Worm (Caenorhabditis elegans) whole organism, young adult: ENCODE measurements around the gene eas-1.

Experiments
- B0261.1 ChIP-seq: sonication (generic microtip); optimal IDR thresholded peaks from 2 replicates; lab custom pipeline; 2016; ENCODE audit warnings: mild to moderate bottlenecking, missing genetic modification characterization, moderate library complexity, missing compliant biosample characterization
- C06A6.2 ChIP-seq: fragments of 200-800 bp; sonication (Bioruptor generic); conservative IDR thresholded peaks from 2 replicates; pipeline ENCODE4 v1.3.6; 2022; ENCODE audit warnings: missing genetic modification characterization, missing compliant biosample characterization
- F10E7.11 ChIP-seq: sonication (generic microtip); optimal IDR thresholded peaks from 2 replicates; lab custom pipeline; 2017; ENCODE audit warnings: mild to moderate bottlenecking, missing genetic modification characterization, moderate library complexity, missing compliant biosample characterization
- F33H1.4 ChIP-seq: fragments of 200-800 bp; sonication (Bioruptor generic); IDR thresholded peaks from 2 replicates; pipeline ENCODE4 v1.3.6; 2022; ENCODE audit warnings: missing genetic modification reagents, missing genetic modification characterization, missing compliant biosample characterization
- F39B2.1 ChIP-seq: fragments of 200-800 bp; sonication (Bioruptor generic); IDR thresholded peaks from 2 replicates; pipeline ENCODE4 v1.3.6; 2022; ENCODE audit warnings: missing genetic modification reagents, missing genetic modification characterization, missing compliant biosample characterization
- F49E8.2 ChIP-seq: sonication (generic microtip); optimal IDR thresholded peaks from 3 replicates; lab custom pipeline; 2017; ENCODE audit warnings: missing genetic modification characterization, mild to moderate bottlenecking, missing compliant biosample characterization, antibody characterized with exemption, moderate library complexity; ENCODE audit not compliant: insufficient read depth
- F52B5.7 ChIP-seq: sonication (generic microtip); optimal IDR thresholded peaks from 2 replicates; lab custom pipeline; 2016; ENCODE audit warnings: mild to moderate bottlenecking, missing genetic modification characterization, missing compliant biosample characterization
- F55B11.4 ChIP-seq: sonication (generic microtip); optimal IDR thresholded peaks from 2 replicates; lab custom pipeline; 2016; ENCODE audit warnings: missing compliant biosample characterization, missing genetic modification characterization, borderline replicate concordance; ENCODE audit not compliant: insufficient read depth
- F57A8.1 ChIP-seq: fragments of 200-800 bp; sonication (Bioruptor generic); optimal IDR thresholded peaks from 2 replicates; lab custom pipeline; 2018; ENCODE audit warnings: mild to moderate bottlenecking, missing genetic modification characterization, moderate library complexity, missing compliant biosample characterization
- K12H6.12 ChIP-seq: fragments of 200-800 bp; sonication (Bioruptor generic); optimal IDR thresholded peaks from 2 replicates; lab custom pipeline; 2018; ENCODE audit warnings: mild to moderate bottlenecking, missing genetic modification characterization, missing compliant biosample characterization
- T26A5.8 ChIP-seq: sonication (generic microtip); optimal IDR thresholded peaks from 2 replicates; lab custom pipeline; 2016; ENCODE audit warnings: missing genetic modification characterization, missing compliant biosample characterization
- Y53F4B.3 ChIP-seq: fragments of 200-800 bp; sonication (Bioruptor generic); IDR thresholded peaks from 2 replicates; pipeline ENCODE4 v1.3.6; 2022; ENCODE audit warnings: missing genetic modification reagents, missing genetic modification characterization, missing compliant biosample characterization
- Y56A3A.18 ChIP-seq: fragments of 200-800 bp; sonication (Bioruptor generic); IDR thresholded peaks from 2 replicates; pipeline ENCODE4 v1.3.6; 2022; ENCODE audit warnings: missing genetic modification reagents, missing genetic modification characterization, missing compliant biosample characterization
- Y67H2A.10 ChIP-seq: fragments of 200-800 bp; sonication (Bioruptor generic); conservative IDR thresholded peaks from 2 replicates; pipeline ENCODE4 v1.3.6; 2022; ENCODE audit warnings: missing genetic modification reagents, missing genetic modification characterization, missing compliant biosample characterization
- Y79H2A.3 ChIP-seq: fragments of 200-800 bp; sonication (Bioruptor generic); conservative IDR thresholded peaks from 2 replicates; pipeline ENCODE4 v1.3.6; 2022; ENCODE audit warnings: missing genetic modification reagents, missing genetic modification characterization, missing compliant biosample characterization
- Y95B8A.8 ChIP-seq: fragments of 200-800 bp; sonication (Bioruptor generic); IDR thresholded peaks from 2 replicates; pipeline ENCODE4 v1.3.6; 2022; ENCODE audit warnings: missing genetic modification reagents, missing genetic modification characterization, missing compliant biosample characterization
- ama-1 ChIP-seq, 3 experiments: fragments of 150-350 bp in 1 of 3; sonication (generic microtip) in 2 of 3; optimal IDR thresholded peaks; 2 replicates each; lab custom pipeline; 2014 to 2018; ENCODE audit warnings: missing biosample characterization in 2 of 3, missing genetic modification characterization in 2 of 3, missing genetic modification reagents in 2 of 3
- atf-7 ChIP-seq: sonication (generic microtip); optimal IDR thresholded peaks from 2 replicates; lab custom pipeline; 2017; ENCODE audit warnings: mild to moderate bottlenecking, missing genetic modification characterization, missing compliant biosample characterization
- cebp-2 ChIP-seq: fragments of 200-800 bp; sonication (Bioruptor generic); IDR thresholded peaks from 2 replicates; pipeline ENCODE4 v1.3.6; 2022; ENCODE audit warnings: missing genetic modification characterization, missing compliant biosample characterization
- ceh-27 ChIP-seq: fragments of 200-800 bp; sonication (Bioruptor generic); optimal IDR thresholded peaks from 2 replicates; lab custom pipeline; 2018; ENCODE audit warnings: mild to moderate bottlenecking, missing genetic modification characterization, moderate library complexity, missing compliant biosample characterization
- ceh-40 ChIP-seq: fragments of 200-800 bp; sonication (Bioruptor generic); IDR thresholded peaks from 2 replicates; pipeline ENCODE4 v1.3.6; 2022; ENCODE audit warnings: missing genetic modification characterization, missing compliant biosample characterization
- ceh-58 ChIP-seq: fragments of 200-800 bp; sonication (Bioruptor generic); IDR thresholded peaks from 2 replicates; pipeline ENCODE4 v1.3.6; 2022; ENCODE audit warnings: missing genetic modification characterization, missing compliant biosample characterization
- dpff-1 ChIP-seq: sonication (generic microtip); optimal IDR thresholded peaks from 2 replicates; lab custom pipeline; 2017; ENCODE audit warnings: mild to moderate bottlenecking, missing genetic modification characterization, missing compliant biosample characterization
- efl-1 ChIP-seq: fragments of 150-350 bp; optimal IDR thresholded peaks from 2 replicates; lab custom pipeline; 2014; ENCODE audit warnings: missing biosample characterization, missing genetic modification reagents, missing genetic modification characterization
- egl-18 ChIP-seq: fragments of 200-800 bp; sonication (Bioruptor generic); IDR thresholded peaks from 2 replicates; pipeline ENCODE4 v1.3.6; 2022; ENCODE audit warnings: missing genetic modification reagents, missing genetic modification characterization, missing compliant biosample characterization
- egrh-3 ChIP-seq: fragments of 200-800 bp; sonication (Bioruptor generic); IDR thresholded peaks from 2 replicates; pipeline ENCODE4 v1.3.6; 2022; ENCODE audit warnings: missing genetic modification reagents, missing genetic modification characterization, missing compliant biosample characterization
- ets-4 ChIP-seq: fragments of 200-800 bp; sonication (Bioruptor generic); optimal IDR thresholded peaks from 2 replicates; lab custom pipeline; 2018; ENCODE audit warnings: mild to moderate bottlenecking, missing genetic modification characterization, missing compliant biosample characterization
- him-1 ChIP-seq: sonication (generic microtip); optimal IDR thresholded peaks from 2 replicates; lab custom pipeline; 2016; ENCODE audit warnings: missing genotype, missing genetic modification reagents, missing genetic modification characterization, missing compliant biosample characterization
- hmg-1.2 ChIP-seq: fragments of 200-800 bp; sonication (Bioruptor generic); IDR thresholded peaks from 2 replicates; pipeline ENCODE4 v1.3.6; 2022; ENCODE audit warnings: missing genetic modification reagents, missing genetic modification characterization, missing compliant biosample characterization
- hmg-20 ChIP-seq: fragments of 200-800 bp; sonication (Bioruptor generic); IDR thresholded peaks from 2 replicates; pipeline ENCODE4 v1.3.6; 2022; ENCODE audit warnings: missing genetic modification reagents, missing genetic modification characterization, missing compliant biosample characterization
- let-526 ChIP-seq: fragments of 200-800 bp; sonication (Bioruptor generic); IDR thresholded peaks from 2 replicates; pipeline ENCODE4 v1.3.6; 2022; ENCODE audit warnings: missing genetic modification reagents, missing genetic modification characterization, missing compliant biosample characterization
- madf-6 ChIP-seq: fragments of 200-800 bp; sonication (Bioruptor generic); IDR thresholded peaks from 2 replicates; pipeline ENCODE4 v1.3.6; 2022; ENCODE audit warnings: missing genetic modification reagents, missing genetic modification characterization, missing compliant biosample characterization
- mel-28 ChIP-seq: sonication (generic microtip); optimal IDR thresholded peaks from 2 replicates; lab custom pipeline; 2016; ENCODE audit warnings: borderline replicate concordance, mild to moderate bottlenecking, missing genetic modification characterization, missing compliant biosample characterization
- mxl-1 ChIP-seq: sonication (generic microtip); optimal IDR thresholded peaks from 2 replicates; lab custom pipeline; 2016; ENCODE audit warnings: missing genetic modification characterization, missing compliant biosample characterization
- nhr-120 ChIP-seq: fragments of 200-800 bp; sonication (Bioruptor generic); IDR thresholded peaks from 2 replicates; pipeline ENCODE4 v1.3.6; 2022; ENCODE audit warnings: missing genetic modification characterization, missing compliant biosample characterization
- pha-4 ChIP-seq: fragments of 150-350 bp; sonication (generic microtip); optimal IDR thresholded peaks from 2 replicates; lab custom pipeline; 2014; ENCODE audit warnings: missing biosample characterization, missing genetic modification reagents, missing genetic modification characterization
- rec-8 ChIP-seq, 2 experiments: sonication (generic microtip); optimal IDR thresholded peaks; 2 replicates each; lab custom pipeline; 2016; ENCODE audit warnings: mild to moderate bottlenecking in 2 of 2, missing genetic modification characterization in 2 of 2, missing genetic modification reagents in 2 of 2, missing genotype in 2 of 2, missing biosample characterization in 1 of 2, missing compliant biosample characterization in 1 of 2, moderate library complexity in 1 of 2
- repo-1 ChIP-seq: sonication (generic microtip); optimal IDR thresholded peaks from 2 replicates; lab custom pipeline; 2017; ENCODE audit warnings: mild to moderate bottlenecking, missing genetic modification characterization, missing compliant biosample characterization
- sea-2 ChIP-seq: fragments of 200-800 bp; sonication (Bioruptor generic); IDR thresholded peaks from 2 replicates; pipeline ENCODE4 v1.3.6; 2022; ENCODE audit warnings: missing genetic modification characterization, missing compliant biosample characterization
- snpc-1.1 ChIP-seq: sonication (generic microtip); optimal IDR thresholded peaks from 2 replicates; lab custom pipeline; 2017; ENCODE audit warnings: missing genetic modification characterization, mild to moderate bottlenecking, missing compliant biosample characterization, antibody characterized with exemption, moderate library complexity, missing genotype, missing genetic modification reagents; ENCODE audit not compliant: insufficient read depth
- snpc-1.3 ChIP-seq: sonication (generic microtip); optimal IDR thresholded peaks from 2 replicates; lab custom pipeline; 2017; ENCODE audit warnings: missing genetic modification characterization, mild to moderate bottlenecking, missing compliant biosample characterization, antibody characterized with exemption, moderate library complexity, missing genotype, missing genetic modification reagents; ENCODE audit not compliant: insufficient read depth
- somi-1 ChIP-seq: fragments of 200-800 bp; sonication (Bioruptor generic); optimal IDR thresholded peaks from 2 replicates; lab custom pipeline; 2018; ENCODE audit warnings: mild to moderate bottlenecking, missing genetic modification characterization, missing compliant biosample characterization
- sptf-2 ChIP-seq: fragments of 200-800 bp; sonication (Bioruptor generic); optimal IDR thresholded peaks from 2 replicates; lab custom pipeline; 2018; ENCODE audit warnings: mild to moderate bottlenecking, missing genetic modification characterization, missing compliant biosample characterization
- tbx-9 ChIP-seq: sonication (generic microtip); optimal IDR thresholded peaks from 2 replicates; lab custom pipeline; 2016; ENCODE audit warnings: borderline replicate concordance, missing genetic modification characterization, inconsistent platforms, missing compliant biosample characterization
- unc-130 ChIP-seq: sonication (generic microtip); optimal IDR thresholded peaks from 2 replicates; lab custom pipeline; 2016; ENCODE audit warnings: missing genetic modification reagents, missing genetic modification characterization, missing compliant biosample characterization
- unc-62 ChIP-seq: fragments of 150-350 bp; optimal IDR thresholded peaks from 2 replicates; lab custom pipeline; 2014; ENCODE audit warnings: missing biosample characterization, missing genetic modification reagents, missing genetic modification characterization
- ztf-26 ChIP-seq: sonication (generic microtip); optimal IDR thresholded peaks from 2 replicates; lab custom pipeline; 2017; ENCODE audit warnings: missing genetic modification characterization, missing compliant biosample characterization

The eas-1 gene

DNA sequence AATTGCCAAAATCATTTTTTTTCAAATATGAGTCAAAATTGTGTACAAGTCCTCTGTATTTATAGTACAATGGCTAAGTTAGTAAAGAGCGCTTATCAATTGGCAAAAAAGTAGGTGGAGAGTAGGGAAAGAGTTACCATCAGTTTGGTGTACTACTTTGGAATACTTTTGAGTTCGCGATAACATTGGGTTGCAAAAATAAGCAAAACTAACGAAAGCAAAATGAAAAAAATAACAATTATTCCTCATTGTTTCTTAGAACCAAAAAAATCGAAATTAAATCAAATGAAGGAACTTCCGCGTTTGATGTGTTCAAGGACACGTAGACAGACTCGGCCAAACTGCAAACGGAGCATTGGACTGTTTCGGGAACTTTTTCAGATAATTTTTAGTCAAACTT is 16.5 kb downstream of the eas-1 start, which contains the start of gene C27D9.2:
C27D9.2 (minus strand) TSS at position 101 of the 400 bp plus-strand sequence.
- TF ChIP-seq ama-1 (optimal IDR thresholded peaks at IDR 0.05; lab: Kevin White, UChicago): no peak
- no peak for TF ChIP-seq ama-1 (GFP tag; optimal IDR thresholded peaks at IDR 0.05; lab: Kevin White, UChicago)
- no peak for TF ChIP-seq mel-28 (tag; lab: Kevin White, UChicago)
- TF ChIP-seq F10E7.11 (tag; lab: Kevin White, UChicago): no peak
- TF ChIP-seq egl-18 (GFP tag; lab: Robert Waterston, UW): no peak
- TF ChIP-seq nhr-120 (GFP tag; lab: Robert Waterston, UW): no peak
- no peak for TF ChIP-seq Y56A3A.18
- TF ChIP-seq unc-130 (GFP tag; lab: Kevin White, UChicago): no peak
- TF ChIP-seq pha-4: no peak
- no peak for TF ChIP-seq sptf-2 (GFP tag; lab: Kevin White, UChicago)
- no peak for TF ChIP-seq ceh-40 (GFP tag; lab: Robert Waterston, UW)
- no peak for TF ChIP-seq ets-4
- TF ChIP-seq dpff-1 (tag; lab: Kevin White, UChicago): no peak
- no peak for TF ChIP-seq B0261.1
- no peak for TF ChIP-seq repo-1 (tag; lab: Kevin White, UChicago)
- no peak for TF ChIP-seq unc-62 (GFP tag; lab: Kevin White, UChicago)
- TF ChIP-seq hmg-1.2: no peak
- TF ChIP-seq F39B2.1 (GFP tag; lab: Robert Waterston, UW): no peak
- TF ChIP-seq Y67H2A.10: no peak
- no peak for TF ChIP-seq F57A8.1
- TF ChIP-seq, all 124 proteins: peak for 0

DNA sequence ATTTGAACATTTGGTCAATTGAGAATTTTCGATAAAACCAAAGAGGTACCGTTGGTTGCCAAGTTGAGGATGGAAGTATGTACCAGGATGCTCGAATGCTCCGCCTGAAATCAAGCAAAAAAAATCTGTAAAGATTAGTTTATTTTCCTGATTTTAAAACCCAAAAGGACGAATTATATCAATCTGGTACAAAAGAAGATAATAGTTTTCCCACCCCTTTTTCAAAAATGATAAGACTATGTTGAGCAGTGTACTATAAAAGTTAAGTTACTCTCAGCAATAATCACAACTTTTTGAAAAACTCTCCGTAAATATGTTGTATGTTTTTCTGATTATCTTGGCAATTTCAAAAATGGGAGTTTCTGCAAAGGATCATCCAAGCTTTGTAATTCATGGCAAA is 18.2 kb downstream of the eas-1 start, which contains the start of gene F26G1.3:
F26G1.3 (plus strand) TSS at position 301 of the 400 bp plus-strand sequence.
- TF ChIP-seq F52B5.7 (tag; lab: Kevin White, UChicago): no peak
- no peak for TF ChIP-seq tbx-9 (tag; lab: Kevin White, UChicago)
- TF ChIP-seq rec-8 (tag; optimal IDR thresholded peaks at IDR 0.05; lab: Kevin White, UChicago): no peak
- no peak for TF ChIP-seq hmg-20 (GFP tag; lab: Robert Waterston, UW)
- no peak for TF ChIP-seq B0261.1
- TF ChIP-seq him-1: no peak
- TF ChIP-seq ceh-58 (GFP tag; lab: Robert Waterston, UW): no peak
- no peak for TF ChIP-seq Y53F4B.3 (GFP tag; lab: Robert Waterston, UW)
- TF ChIP-seq Y79H2A.3 (GFP tag; lab: Robert Waterston, UW): no peak
- no peak for TF ChIP-seq K12H6.12 (tag; lab: Kevin White, UChicago)
- TF ChIP-seq F49E8.2 (tag; lab: Kevin White, UChicago): no peak
- no peak for TF ChIP-seq T26A5.8
- no peak for TF ChIP-seq F33H1.4 (GFP tag; lab: Robert Waterston, UW)
- TF ChIP-seq pha-4: no peak
- TF ChIP-seq ceh-27 (GFP tag; lab: Kevin White, UChicago): no peak
- no peak for TF ChIP-seq egrh-3 (GFP tag; lab: Robert Waterston, UW)
- no peak for TF ChIP-seq mxl-1 (tag; lab: Kevin White, UChicago)
- TF ChIP-seq sea-2 (GFP tag; lab: Robert Waterston, UW): no peak
- no peak for TF ChIP-seq efl-1 (GFP tag; lab: Kevin White, UChicago)

DNA sequence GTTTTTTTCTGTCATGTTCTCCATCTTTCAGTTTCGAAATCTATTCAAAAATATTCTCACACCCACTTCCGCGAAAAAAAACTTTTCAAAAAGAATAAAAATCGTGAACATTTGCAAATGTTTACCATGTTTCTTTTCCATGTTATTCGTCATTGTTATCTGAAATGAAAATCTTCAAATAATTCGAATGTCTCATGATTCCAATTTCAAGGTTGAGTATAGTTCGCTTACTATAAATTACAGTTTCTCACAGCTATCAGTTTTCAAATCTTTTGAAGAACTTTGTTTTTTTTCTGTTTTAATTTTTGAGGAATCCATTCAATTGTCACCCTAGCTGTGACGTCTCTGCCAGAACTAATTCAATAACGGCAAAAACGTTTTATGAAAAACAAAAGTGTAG is 19.6 kb downstream of the eas-1 start:
- TF ChIP-seq atf-7 (tag; lab: Kevin White, UChicago): no peak
- TF ChIP-seq Y79H2A.3 (GFP tag; lab: Robert Waterston, UW): no peak
- no peak for TF ChIP-seq let-526 (GFP tag; lab: Robert Waterston, UW)
- no peak for TF ChIP-seq ztf-26 (tag; lab: Kevin White, UChicago)
- TF ChIP-seq Y56A3A.18: no peak
- no peak for TF ChIP-seq dpff-1 (tag; lab: Kevin White, UChicago)
- TF ChIP-seq F55B11.4: no peak
- no peak for TF ChIP-seq C06A6.2 (GFP tag; lab: Robert Waterston, UW)
- TF ChIP-seq cebp-2 (GFP tag; lab: Robert Waterston, UW): no peak
- TF ChIP-seq snpc-1.1: no peak
- TF ChIP-seq madf-6 (GFP tag; lab: Robert Waterston, UW): no peak
- TF ChIP-seq unc-62 (GFP tag; lab: Kevin White, UChicago): no peak
- no peak for TF ChIP-seq somi-1 (GFP tag; lab: Kevin White, UChicago)
- TF ChIP-seq rec-8 (tag; optimal IDR thresholded peaks at IDR 0.05; lab: Kevin White, UChicago): no peak
- no peak for TF ChIP-seq snpc-1.3 (tag; lab: Kevin White, UChicago)
- no peak for TF ChIP-seq Y95B8A.8 (GFP tag; lab: Robert Waterston, UW)
